Worm (Caenorhabditis elegans): ENCODE data around the gene R10E4.1.

Gene R10E4.1

ce11 chrIII:4281955-4282618 lies 12.5 kb downstream of the R10E4.1 start (continued):
- TF ChIP-seq xnd-1 (tag; optimal IDR thresholded peaks at IDR 0.05) (no peak), repo-1 (tag; optimal IDR thresholded peaks at IDR 0.05) (peak; percentile 94)

- TF ChIP-seq D2030.7 (GFP tag; IDR thresholded peaks at IDR 0.05) = no peak
- no peak for TF ChIP-seq cebp-1 (GFP tag; IDR thresholded peaks at IDR 0.05)
- no peak for TF ChIP-seq cebp-1 (tag; optimal IDR thresholded peaks at IDR 0.05)
- no peak for TF ChIP-seq nhr-120 (GFP tag; IDR thresholded peaks at IDR 0.05)
- TF ChIP-seq nfyb-1 (GFP tag; IDR thresholded peaks at IDR 0.05) = no peak
- TF ChIP-seq chd-7 (tag; optimal IDR thresholded peaks at IDR 0.05) = no peak
- TF ChIP-seq ztf-6 (GFP tag; IDR thresholded peaks at IDR 0.05) = no peak
- TF ChIP-seq snpc-4 (GFP tag; optimal IDR thresholded peaks at IDR 0.05) = no peak
- no peak for TF ChIP-seq snpc-4 (tag; optimal IDR thresholded peaks at IDR 0.05)
- TF ChIP-seq ceh-58 (GFP tag; IDR thresholded peaks at IDR 0.05) = no peak
- TF ChIP-seq ceh-100 (GFP tag; IDR thresholded peaks at IDR 0.05) = no peak
Observed at ce11 chrIII:4283175-4283574, 13.6 kb downstream of the R10E4.1 start.

- TF ChIP-seq F10E7.11 (tag; optimal IDR thresholded peaks at IDR 0.05) = no peak
- TF ChIP-seq atf-7 (tag; optimal IDR thresholded peaks at IDR 0.05) = peak; percentile 77
- TF ChIP-seq ceh-58 (GFP tag; IDR thresholded peaks at IDR 0.05) = no peak
- TF ChIP-seq D2030.7 (GFP tag; IDR thresholded peaks at IDR 0.05) = no peak
- TF ChIP-seq somi-1 (GFP tag; optimal IDR thresholded peaks at IDR 0.05) = peak; percentile 75
- TF ChIP-seq ztf-28 (GFP tag; IDR thresholded peaks at IDR 0.05) = no peak
- no peak for TF ChIP-seq mel-28 (tag; optimal IDR thresholded peaks at IDR 0.05; ENCODE audit: borderline replicate concordance)
- TF ChIP-seq bed-1 (GFP tag; IDR thresholded peaks at IDR 0.05) = no peak
- no peak for TF ChIP-seq B0261.1 (tag; optimal IDR thresholded peaks at IDR 0.05)
- TF ChIP-seq ccch-3 (GFP tag; optimal IDR thresholded peaks at IDR 0.05) = no peak
- TF ChIP-seq F22D6.2 (tag; optimal IDR thresholded peaks at IDR 0.05) = peak; percentile 14
- TF ChIP-seq ama-1 (optimal IDR thresholded peaks at IDR 0.05) = no peak
- no peak for TF ChIP-seq ama-1 (GFP tag; optimal IDR thresholded peaks at IDR 0.05)
- TF ChIP-seq ztf-22 (GFP tag; optimal IDR thresholded peaks at IDR 0.05) = peak; percentile 24
- no peak for TF ChIP-seq sptf-2 (GFP tag; optimal IDR thresholded peaks at IDR 0.05)
- TF ChIP-seq hrde-1 (tag; optimal IDR thresholded peaks at IDR 0.05; ENCODE audit: borderline replicate concordance) = no peak
- no peak for TF ChIP-seq nhr-120 (GFP tag; IDR thresholded peaks at IDR 0.05)
- no peak for TF ChIP-seq mes-4 (tag; optimal IDR thresholded peaks at IDR 0.05)
- TF ChIP-seq attf-6 (GFP tag; IDR thresholded peaks at IDR 0.05) = no peak
- no peak for TF ChIP-seq hlh-26 (GFP tag; conservative IDR thresholded peaks at IDR 0.05)
- no peak for TF ChIP-seq T07F8.4 (tag; optimal IDR thresholded peaks at IDR 0.05)
- peak; percentile 76 for TF ChIP-seq B0336.3 (GFP tag; IDR thresholded peaks at IDR 0.05)
- no peak for TF ChIP-seq F33H1.4 (GFP tag; IDR thresholded peaks at IDR 0.05)
- TF ChIP-seq mcd-1 (GFP tag; IDR thresholded peaks at IDR 0.05) = peak; percentile 61
- no peak for TF ChIP-seq nhr-27 (tag; optimal IDR thresholded peaks at IDR 0.05)
- TF ChIP-seq F49E8.2 (tag; optimal IDR thresholded peaks at IDR 0.05; ENCODE audit: insufficient read depth) = no peak
- TF ChIP-seq lin-54 (GFP tag; optimal IDR thresholded peaks at IDR 0.05) = peak; percentile 32
- TF ChIP-seq athp-1 (tag; optimal IDR thresholded peaks at IDR 0.05) = no peak
- TF ChIP-seq nfyb-1 (GFP tag; IDR thresholded peaks at IDR 0.05) = peak; percentile 68; the same call in 1 of the 2 replicates
- TF ChIP-seq hsf-1 (GFP tag; IDR thresholded peaks at IDR 0.05) = no peak
- TF ChIP-seq madf-10 (tag; optimal IDR thresholded peaks at IDR 0.05) = peak; percentile 64
- no peak for TF ChIP-seq rec-8 (tag; optimal IDR thresholded peaks at IDR 0.05)
- TF ChIP-seq mxl-1 (tag; optimal IDR thresholded peaks at IDR 0.05) = no peak
- TF ChIP-seq lin-35 (GFP tag; optimal IDR thresholded peaks at IDR 0.05) = no peak
- no peak for TF ChIP-seq madf-3 (GFP tag; IDR thresholded peaks at IDR 0.05)
- peak; percentile 21 for TF ChIP-seq ztf-18 (tag; optimal IDR thresholded peaks at IDR 0.05)
- TF ChIP-seq sdz-38 (tag; optimal IDR thresholded peaks at IDR 0.05) = no peak
Observed at ce11 chrIII:4284732-4285165, 15.2 kb downstream of the R10E4.1 start.

Data from whole organism, young adult.